Worm (Caenorhabditis elegans) whole organism, L1 larva: ENCODE measurements around the gene popl-1.
A peak's percentile ranks its signal among the peaks of the same experiment; 100 is the strongest.

Experiments used
- C04F5.9 ChIP-seq: sonication (generic microtip); optimal IDR thresholded peaks from 2 replicates; lab custom pipeline; 2016; ENCODE audit warnings: missing genetic modification characterization, missing compliant biosample characterization
- F16B12.6 ChIP-seq: fragments of 150-350 bp; optimal IDR thresholded peaks from 2 replicates; lab custom pipeline; 2014; ENCODE audit warnings: missing biosample characterization, missing genetic modification characterization
- aly-2 ChIP-seq: fragments of 150-350 bp; optimal IDR thresholded peaks from 2 replicates; lab custom pipeline; 2014; ENCODE audit warnings: missing biosample characterization, missing genetic modification characterization
- ama-1 ChIP-seq: fragments of 150-350 bp; optimal IDR thresholded peaks from 2 replicates; lab custom pipeline; 2014
- blmp-1 ChIP-seq: fragments of 150-350 bp; optimal IDR thresholded peaks from 2 replicates; lab custom pipeline; 2014; ENCODE audit warnings: missing biosample characterization, missing genetic modification characterization
- ceh-63 ChIP-seq: fragments of 200-800 bp; sonication (Bioruptor generic); optimal IDR thresholded peaks from 2 replicates; lab custom pipeline; 2018; ENCODE audit warnings: mild to moderate bottlenecking, missing genetic modification characterization, missing compliant biosample characterization
- ceh-8 ChIP-seq: fragments of 200-800 bp; sonication (Bioruptor generic); optimal IDR thresholded peaks from 2 replicates; lab custom pipeline; 2018; ENCODE audit warnings: mild to moderate bottlenecking, missing genetic modification characterization, moderate library complexity, missing compliant biosample characterization
- dpl-1 ChIP-seq, 3 experiments: fragments of 150-350 bp in 2 of 3; sonication (generic microtip) in 1 of 3; optimal IDR thresholded peaks; 2 replicates each; lab custom pipeline; 2014 to 2017; ENCODE audit warnings: missing biosample characterization in 3 of 3, missing genetic modification characterization in 3 of 3, missing genetic modification reagents in 3 of 3
- dsc-1 ChIP-seq: sonication (generic microtip); optimal IDR thresholded peaks from 2 replicates; lab custom pipeline; 2016; ENCODE audit warnings: mild to moderate bottlenecking, missing genetic modification characterization, missing compliant biosample characterization
- efl-1 ChIP-seq, 4 experiments: fragments of 150-350 bp; optimal IDR thresholded peaks in 3 of 4; peaks in 1 of 4; 1 replicate in 1 of 4; 2 replicates in 3 of 4; lab custom pipeline; 2014; ENCODE audit warnings: missing biosample characterization in 2 of 4, missing genetic modification characterization in 2 of 4, missing genetic modification reagents in 2 of 4
- elt-3 ChIP-seq, 6 experiments: fragments of 150-350 bp in 1 of 6; sonication (generic microtip); optimal IDR thresholded peaks; 2 replicates each; lab custom pipeline; 2017 to 2018; ENCODE audit warnings: missing biosample characterization in 6 of 6, missing genetic modification characterization in 6 of 6, inconsistent platforms in 1 of 6
- fkh-8 ChIP-seq: sonication (generic microtip); optimal IDR thresholded peaks from 2 replicates; lab custom pipeline; 2016; ENCODE audit warnings: mild to moderate bottlenecking, missing genetic modification characterization, missing compliant biosample characterization
- fos-1 ChIP-seq: fragments of 150-350 bp; optimal IDR thresholded peaks from 2 replicates; lab custom pipeline; 2014; ENCODE audit warnings: missing biosample characterization, missing genetic modification characterization
- grh-1 ChIP-seq: fragments of 200-800 bp; sonication (Bioruptor generic); IDR thresholded peaks from 2 replicates; pipeline ENCODE4 v1.3.6; 2022; ENCODE audit warnings: missing genetic modification reagents, missing genetic modification characterization, missing compliant biosample characterization
- isw-1 ChIP-seq: fragments of 200-800 bp; sonication (Bioruptor generic); IDR thresholded peaks from 2 replicates; pipeline ENCODE4 v1.3.6; 2022; ENCODE audit warnings: missing genetic modification characterization, missing compliant biosample characterization
- jun-1 ChIP-seq: fragments of 150-350 bp; optimal IDR thresholded peaks from 2 replicates; lab custom pipeline; 2014; ENCODE audit warnings: missing biosample characterization, missing genetic modification reagents, missing genetic modification characterization
- lin-14 ChIP-seq: fragments of 200-800 bp; sonication (Bioruptor generic); optimal IDR thresholded peaks from 2 replicates; lab custom pipeline; 2018; ENCODE audit warnings: mild to moderate bottlenecking, missing genetic modification characterization, moderate library complexity, missing compliant biosample characterization
- lin-35 ChIP-seq, 2 experiments: fragments of 150-350 bp; optimal IDR thresholded peaks; 2 replicates each; lab custom pipeline; 2014; ENCODE audit warnings: missing biosample characterization in 2 of 2, missing genetic modification characterization in 2 of 2, missing genetic modification reagents in 2 of 2
- lir-3 ChIP-seq: sonication (generic microtip); optimal IDR thresholded peaks from 2 replicates; lab custom pipeline; 2016; ENCODE audit warnings: mild to moderate bottlenecking, missing genetic modification characterization, moderate library complexity, missing compliant biosample characterization; ENCODE audit not compliant: poor library complexity
- mab-9 ChIP-seq: fragments of 200-800 bp; sonication (Bioruptor generic); IDR thresholded peaks from 2 replicates; pipeline ENCODE4 v1.3.6; 2022; ENCODE audit warnings: missing genetic modification reagents, missing genetic modification characterization, missing compliant biosample characterization
- nhr-12 ChIP-seq: sonication (generic microtip); optimal IDR thresholded peaks from 2 replicates; lab custom pipeline; 2017; ENCODE audit warnings: missing biosample characterization, missing genetic modification characterization
- nhr-20 ChIP-seq: sonication (generic microtip); optimal IDR thresholded peaks from 2 replicates; lab custom pipeline; 2016; ENCODE audit warnings: mild to moderate bottlenecking, missing genetic modification characterization, missing compliant biosample characterization
- nhr-47 ChIP-seq: sonication (generic microtip); optimal IDR thresholded peaks from 2 replicates; lab custom pipeline; 2016; ENCODE audit warnings: mild to moderate bottlenecking, missing genetic modification characterization, moderate library complexity, missing compliant biosample characterization
- nhr-71 ChIP-seq: sonication (generic microtip); optimal IDR thresholded peaks from 2 replicates; lab custom pipeline; 2016; ENCODE audit warnings: mild to moderate bottlenecking, missing genetic modification characterization, moderate library complexity, missing compliant biosample characterization
- nhr-77 ChIP-seq: fragments of 150-350 bp; optimal IDR thresholded peaks from 2 replicates; lab custom pipeline; 2014; ENCODE audit warnings: missing biosample characterization, missing genetic modification characterization
- nhr-84 ChIP-seq: sonication (generic microtip); optimal IDR thresholded peaks from 2 replicates; lab custom pipeline; 2017; ENCODE audit warnings: missing biosample characterization, missing genetic modification characterization
- nhr-85 ChIP-seq: sonication (generic microtip); peaks from one replicate; lab custom pipeline; 2016; ENCODE audit warnings: missing genetic modification characterization, inconsistent platforms, missing compliant biosample characterization
- nhr-90 ChIP-seq: sonication (generic microtip); optimal IDR thresholded peaks from 2 replicates; lab custom pipeline; 2016; ENCODE audit warnings: mild to moderate bottlenecking, missing genetic modification characterization, missing compliant biosample characterization; ENCODE audit not compliant: poor library complexity
- pax-3 ChIP-seq: fragments of 200-800 bp; sonication (Bioruptor generic); optimal IDR thresholded peaks from 2 replicates; lab custom pipeline; 2018; ENCODE audit warnings: mild to moderate bottlenecking, missing genetic modification characterization, moderate library complexity, missing compliant biosample characterization
- pqm-1 ChIP-seq: sonication (generic microtip); optimal IDR thresholded peaks from 3 replicates; lab custom pipeline; 2017; ENCODE audit warnings: missing biosample characterization, missing genetic modification characterization
- skn-1 ChIP-seq: fragments of 150-350 bp; optimal IDR thresholded peaks from 2 replicates; lab custom pipeline; 2014; ENCODE audit warnings: missing biosample characterization, missing genetic modification characterization
- snu-23 ChIP-seq: sonication (generic microtip); optimal IDR thresholded peaks from 2 replicates; lab custom pipeline; 2016; ENCODE audit warnings: missing genetic modification characterization, missing compliant biosample characterization
- sup-37 ChIP-seq: fragments of 200-800 bp; sonication (Bioruptor generic); optimal IDR thresholded peaks from 2 replicates; lab custom pipeline; 2018; ENCODE audit warnings: mild to moderate bottlenecking, missing genetic modification characterization, missing compliant biosample characterization
- swsn-7 ChIP-seq: sonication (generic microtip); optimal IDR thresholded peaks from 2 replicates; lab custom pipeline; 2016; ENCODE audit warnings: missing genetic modification characterization, missing compliant biosample characterization
- tbx-2 ChIP-seq: sonication (generic microtip); optimal IDR thresholded peaks from 2 replicates; lab custom pipeline; 2016; ENCODE audit warnings: missing genetic modification characterization, missing compliant biosample characterization
- unc-130 ChIP-seq: fragments of 150-350 bp; optimal IDR thresholded peaks from 2 replicates; lab custom pipeline; 2017; ENCODE audit warnings: missing biosample characterization, missing genetic modification characterization, inconsistent platforms
- unc-30 ChIP-seq: sonication (generic microtip); optimal IDR thresholded peaks from 2 replicates; lab custom pipeline; 2017; ENCODE audit warnings: missing biosample characterization, missing genetic modification characterization
- unc-86 ChIP-seq: sonication (generic microtip); optimal IDR thresholded peaks from 2 replicates; lab custom pipeline; 2016; ENCODE audit warnings: missing genetic modification characterization, missing compliant biosample characterization
- vab-15 ChIP-seq: sonication (generic microtip); optimal IDR thresholded peaks from 2 replicates; lab custom pipeline; 2017; ENCODE audit warnings: missing genotype, mild to moderate bottlenecking, missing genetic modification characterization, missing compliant biosample characterization
- zag-1 ChIP-seq: fragments of 150-350 bp; optimal IDR thresholded peaks from 2 replicates; lab custom pipeline; 2014; ENCODE audit warnings: missing biosample characterization, missing genetic modification characterization
- ztf-11 ChIP-seq, 2 experiments: sonication (generic microtip); optimal IDR thresholded peaks; 2 replicates each; lab custom pipeline; 2016 to 2017; ENCODE audit warnings: missing genetic modification characterization in 2 of 2, missing biosample characterization in 1 of 2, missing compliant biosample characterization in 1 of 2
- ztf-4 ChIP-seq: fragments of 150-350 bp; optimal IDR thresholded peaks from 2 replicates; lab custom pipeline; 2014; ENCODE audit warnings: missing biosample characterization, missing genetic modification characterization

Gene popl-1

ce11 chrIII:6419409-6419944 lies 11.3 kb downstream of the popl-1 start, which contains the start of gene atgl-1:
atgl-1 (minus strand) TSS chrIII:6419459.
- TF ChIP-seq ztf-11 (tag; optimal IDR thresholded peaks at IDR 0.05; lab: Kevin White, UChicago), result no peak
- TF ChIP-seq ama-1 (lab: Kevin White, UChicago), result no peak
- peak; percentile 62 for TF ChIP-seq lin-14 (GFP tag; lab: Kevin White, UChicago)
- TF ChIP-seq ceh-63 (GFP tag; lab: Kevin White, UChicago), result no peak
- TF ChIP-seq nhr-47, result no peak
- peak; percentile 37 for TF ChIP-seq nhr-71 (tag; lab: Kevin White, UChicago)
- TF ChIP-seq jun-1 (tag; lab: Kevin White, UChicago), result no peak
- no peak for TF ChIP-seq zag-1 (tag; lab: Kevin White, UChicago)
- no peak for TF ChIP-seq ztf-4 (tag; lab: Kevin White, UChicago)
- TF ChIP-seq pax-3 (tag; lab: Kevin White, UChicago), result no peak
- no peak for TF ChIP-seq isw-1 (GFP tag; lab: Robert Waterston, UW)
- no peak for TF ChIP-seq swsn-7 (tag; lab: Kevin White, UChicago)
- TF ChIP-seq unc-86, result no peak
- TF ChIP-seq sup-37, result no peak
- peak; percentile 3 for TF ChIP-seq nhr-20 (tag; lab: Kevin White, UChicago)
- TF ChIP-seq mab-9 (GFP tag; lab: Robert Waterston, UW), result no peak
- TF ChIP-seq elt-3 (tag; optimal IDR thresholded peaks at IDR 0.05; lab: Kevin White, UChicago), result peak in 1 of 6 experiments; percentile 18
- no peak for TF ChIP-seq ceh-8 (GFP tag; lab: Kevin White, UChicago)
- no peak for TF ChIP-seq dsc-1
- no peak for TF ChIP-seq vab-15
- no peak for TF ChIP-seq unc-30 (tag; lab: Kevin White, UChicago)
- TF ChIP-seq fkh-8 (tag; lab: Kevin White, UChicago), result no peak
- TF ChIP-seq lin-35 (GFP tag; optimal IDR thresholded peaks at IDR 0.05; lab: Kevin White, UChicago), result no peak
- TF ChIP-seq F16B12.6 (tag; lab: Kevin White, UChicago), result no peak
- peak; percentile 84 for TF ChIP-seq nhr-85 (tag; lab: Kevin White, UChicago)
- TF ChIP-seq efl-1 (optimal IDR thresholded peaks at IDR 0.05; lab: Kevin White, UChicago), result no peak
- TF ChIP-seq efl-1 (GFP tag; optimal IDR thresholded peaks at IDR 0.05 in 1 of 2; lab: Kevin White, UChicago), result peak in 1 of 2 experiments; percentile 51
- TF ChIP-seq dpl-1 (GFP tag; optimal IDR thresholded peaks at IDR 0.05; lab: Kevin White, UChicago), result no peak
- no peak for TF ChIP-seq C04F5.9 (tag; lab: Kevin White, UChicago)
- TF ChIP-seq blmp-1, result peak; percentile 46
- TF ChIP-seq pqm-1 (tag; lab: Kevin White, UChicago), result no peak
- no peak for TF ChIP-seq nhr-12 (tag; lab: Kevin White, UChicago)
- TF ChIP-seq nhr-84 (tag; lab: Kevin White, UChicago), result no peak

- TF ChIP-seq nhr-85 (tag; lab: Kevin White, UChicago), result peak; percentile 75
- no peak for TF ChIP-seq grh-1
- TF ChIP-seq, all 84 proteins: peak for 1
Measured at ce11 chrIII:6418254-6418653, 12.5 kb downstream of the popl-1 start.

ce11 chrIII:6415306-6415973 lies 15.3 kb downstream of the popl-1 start, which contains the start of gene nas-4:
nas-4 (minus strand) TSS chrIII:6415656.
- TF ChIP-seq lin-14 (GFP tag; lab: Kevin White, UChicago) (no peak), unc-130 (tag; lab: Kevin White, UChicago) (no peak), nhr-90 (tag; lab: Kevin White, UChicago) (peak; percentile 40), fos-1 (tag; lab: Kevin White, UChicago) (no peak), dsc-1 (peak; percentile 7), lir-3 (tag; lab: Kevin White, UChicago) (no peak), ztf-11 (tag; optimal IDR thresholded peaks at IDR 0.05; lab: Kevin White, UChicago) (no peak), nhr-85 (tag; lab: Kevin White, UChicago) (peak; percentile 70), nhr-47 (peak; percentile 42), nhr-71 (tag; lab: Kevin White, UChicago) (peak; percentile 45), nhr-77 (no peak), ztf-4 (tag; lab: Kevin White, UChicago) (peak; percentile 41), snu-23 (GFP tag; lab: Kevin White, UChicago) (peak; percentile 42), mab-9 (GFP tag; lab: Robert Waterston, UW) (no peak), aly-2 (tag; lab: Kevin White, UChicago) (peak; percentile 39), skn-1 (tag; lab: Kevin White, UChicago) (no peak), grh-1 (peak; percentile 32; the same call in 1 of the 2 replicates), nhr-20 (tag; lab: Kevin White, UChicago) (peak; percentile 5), ama-1 (lab: Kevin White, UChicago) (peak; percentile 38), tbx-2 (tag; lab: Kevin White, UChicago) (peak; percentile 27)
- TF ChIP-seq, all 84 proteins: peak for 12
